Worm (Caenorhabditis elegans) whole organism, L4 larva: ENCODE measurements around the gene Y51H4A.938.
"Not testable (repeated sequence)": the region's sequence is repeated elsewhere in the genome, so short reads cannot be mapped to it uniquely, and the experiment has no call there.

ENCODE experiments used
- ces-1 ChIP-seq: fragments of 150-350 bp; sonication (generic microtip); optimal IDR thresholded peaks from 4 replicates; lab custom pipeline; 2014; ENCODE audit warnings: missing biosample characterization, missing genetic modification reagents, missing genetic modification characterization
- dpl-1 ChIP-seq: fragments of 150-350 bp; optimal IDR thresholded peaks from 2 replicates; lab custom pipeline; 2014; ENCODE audit warnings: missing biosample characterization, missing genetic modification reagents, missing genetic modification characterization
- egl-27 ChIP-seq: sonication (generic microtip); optimal IDR thresholded peaks from 3 replicates; lab custom pipeline; 2017; ENCODE audit warnings: missing biosample characterization, missing genetic modification reagents, missing genetic modification characterization
- madf-5 ChIP-seq, 2 experiments: fragments of 200-800 bp; sonication (Bioruptor generic); IDR thresholded peaks; 2 replicates each; pipeline ENCODE4 v1.3.6; 2022; ENCODE audit warnings: missing compliant biosample characterization in 2 of 2, missing genetic modification characterization in 2 of 2
- mdl-1 ChIP-seq, 2 experiments: fragments of 150-350 bp in 1 of 2; sonication (generic microtip) in 1 of 2; optimal IDR thresholded peaks; 2 replicates each; lab custom pipeline; 2014 to 2017; ENCODE audit warnings: missing biosample characterization in 2 of 2, missing genetic modification characterization in 2 of 2
- mxl-2 ChIP-seq: fragments of 200-800 bp; sonication (Bioruptor generic); conservative IDR thresholded peaks from 2 replicates; pipeline ENCODE4 v1.3.6; 2022; ENCODE audit warnings: missing genetic modification reagents, missing genetic modification characterization, missing compliant biosample characterization
- nhr-25 ChIP-seq: sonication (generic microtip); optimal IDR thresholded peaks from 2 replicates; lab custom pipeline; 2017; ENCODE audit warnings: missing genetic modification characterization, mild to moderate bottlenecking, missing compliant biosample characterization, antibody characterized with exemption, moderate library complexity, borderline replicate concordance; ENCODE audit not compliant: insufficient read depth
- spr-1 ChIP-seq: sonication (generic microtip); optimal IDR thresholded peaks from 2 replicates; lab custom pipeline; 2016; ENCODE audit warnings: mild to moderate bottlenecking, missing genetic modification characterization, missing compliant biosample characterization

DNA sequence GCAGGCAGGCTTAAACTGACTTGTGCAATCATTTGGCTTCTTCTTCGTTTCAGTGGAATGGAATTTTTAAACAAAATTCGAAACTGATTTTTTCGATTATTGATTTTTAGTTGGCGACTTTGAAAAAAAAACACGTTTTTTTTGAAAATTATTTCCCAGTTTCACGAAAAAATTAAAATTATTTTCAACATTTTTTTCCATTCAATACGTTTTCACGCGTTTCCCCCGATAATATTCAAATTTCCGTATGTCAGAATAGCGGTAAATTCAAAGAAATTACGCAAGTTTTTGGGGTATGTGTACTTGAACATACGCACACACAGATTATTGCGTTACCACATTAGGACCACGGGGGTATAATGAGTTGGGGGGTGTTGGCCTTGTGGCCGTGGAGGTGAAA lies 26.1 kb downstream of the Y51H4A.938 start, which contains the start of gene Y51H4A.935:
- TF ChIP-seq dpl-1; egl-27; mdl-1 (tag; optimal IDR thresholded peaks at IDR 0.05; lab: Kevin White, UChicago); nhr-25 (tag; lab: Kevin White, UChicago); madf-5 (GFP tag; IDR thresholded peaks at IDR 0.05; lab: Robert Waterston, UW); mxl-2 (GFP tag; lab: Robert Waterston, UW); spr-1 (tag; lab: Kevin White, UChicago); ces-1 (GFP tag; lab: Kevin White, UChicago): not testable (repeated sequence)
